Worm (Caenorhabditis elegans): ENCODE data around the gene Y43F8B.28.
A peak's percentile ranks its signal among the peaks of the same experiment; 100 is the strongest.

Gene Y43F8B.28

ce11 chrV:19519511-19519934 is 34.4 kb downstream of the Y43F8B.28 start:
- TF ChIP-seq mes-2 (tag; optimal IDR thresholded peaks at IDR 0.05; ENCODE audit: poor library complexity, severe bottlenecking) = peak; percentile 17
- TF ChIP-seq set-16 (GFP tag; IDR thresholded peaks at IDR 0.05) = no peak
- no peak for TF ChIP-seq nhr-76 (tag; optimal IDR thresholded peaks at IDR 0.05)
- TF ChIP-seq ceh-62 (tag; optimal IDR thresholded peaks at IDR 0.05) = no peak
- TF ChIP-seq F49E8.2 (tag; optimal IDR thresholded peaks at IDR 0.05; ENCODE audit: borderline replicate concordance) = no peak
- TF ChIP-seq madf-5 (GFP tag; IDR thresholded peaks at IDR 0.05) = no peak
- peak in 1 of 2 experiments; percentile 72 for TF ChIP-seq lsy-2 (tag; optimal IDR thresholded peaks at IDR 0.05)
- TF ChIP-seq fos-1 (tag; optimal IDR thresholded peaks at IDR 0.05) = no peak
- TF ChIP-seq ces-1 (GFP tag; optimal IDR thresholded peaks at IDR 0.05) = no peak
- peak; percentile 86 for TF ChIP-seq php-3 (GFP tag; IDR thresholded peaks at IDR 0.05)
- peak; percentile 62; the same call in 1 of the 2 replicates for TF ChIP-seq ZK337.2 (GFP tag; IDR thresholded peaks at IDR 0.05)
- TF ChIP-seq snpc-4 (tag; optimal IDR thresholded peaks at IDR 0.05) = no peak
- peak; percentile 45 for TF ChIP-seq nhr-102 (tag; optimal IDR thresholded peaks at IDR 0.05)
- TF ChIP-seq dmd-8 (GFP tag; IDR thresholded peaks at IDR 0.05) = peak; percentile 60; the same call in 1 of the 2 replicates
- peak; percentile 39; the same call in 1 of the 2 replicates for TF ChIP-seq saeg-2 (GFP tag; IDR thresholded peaks at IDR 0.05)
- TF ChIP-seq zag-1 (tag; optimal IDR thresholded peaks at IDR 0.05) = no peak
- peak; percentile 40 for TF ChIP-seq spr-1 (tag; optimal IDR thresholded peaks at IDR 0.05)
- TF ChIP-seq zfp-3 (GFP tag; conservative IDR thresholded peaks at IDR 0.05) = peak; percentile 81; the same call in 1 of the 2 replicates
- peak; percentile 14 for TF ChIP-seq mxl-3 (GFP tag; optimal IDR thresholded peaks at IDR 0.05)
- 0 out of 2 replicates have a peak, but pooled peaks have one; percentile 37 for TF ChIP-seq lim-7 (GFP tag; IDR thresholded peaks at IDR 0.05)
- TF ChIP-seq hlh-30 (tag; optimal IDR thresholded peaks at IDR 0.05; ENCODE audit: insufficient read depth) = no peak
- peak; percentile 37; the same call in 1 of the 2 replicates for TF ChIP-seq tra-1 (GFP tag; IDR thresholded peaks at IDR 0.05)
- TF ChIP-seq unc-39 (tag; optimal IDR thresholded peaks at IDR 0.05) = no peak
- TF ChIP-seq dve-1 (tag; optimal IDR thresholded peaks at IDR 0.05; ENCODE audit: insufficient read depth) = no peak
- TF ChIP-seq Y5F2A.4 (GFP tag; optimal IDR thresholded peaks at IDR 0.05) = peak; percentile 66
- no peak for TF ChIP-seq daf-16 (GFP tag; optimal IDR thresholded peaks at IDR 0.05)
- no peak for TF ChIP-seq daf-16 (tag; optimal IDR thresholded peaks at IDR 0.05)
- peak; percentile 4 for TF ChIP-seq nhr-28 (tag; optimal IDR thresholded peaks at IDR 0.05)
- TF ChIP-seq rbr-2 (tag; optimal IDR thresholded peaks at IDR 0.05) = peak; percentile 8
- 0 out of 2 replicates have a peak, but pooled peaks have one; percentile 12 for TF ChIP-seq nhr-42 (GFP tag; IDR thresholded peaks at IDR 0.05)
- peak; percentile 71; the same call in 1 of the 2 replicates for TF ChIP-seq mxl-2 (GFP tag; conservative IDR thresholded peaks at IDR 0.05)
- TF ChIP-seq tag-97 (GFP tag; IDR thresholded peaks at IDR 0.05) = no peak
- 0 out of 2 replicates have a peak, but pooled peaks have one; percentile 29 for TF ChIP-seq dmd-6 (GFP tag; IDR thresholded peaks at IDR 0.05)
- TF ChIP-seq ztf-11 (tag; optimal IDR thresholded peaks at IDR 0.05) = no peak
- TF ChIP-seq snpc-1.2 (GFP tag; IDR thresholded peaks at IDR 0.05) = peak; percentile 77; the same call in 1 of the 2 replicates
- no peak for TF ChIP-seq dpl-1 (GFP tag; optimal IDR thresholded peaks at IDR 0.05)
- peak; percentile 63 for TF ChIP-seq lin-38 (GFP tag; IDR thresholded peaks at IDR 0.05)
- peak; percentile 73 for TF ChIP-seq ceh-20 (GFP tag; IDR thresholded peaks at IDR 0.05)
- TF ChIP-seq dmd-9 (GFP tag; IDR thresholded peaks at IDR 0.05) = no peak
- peak; percentile 29 for TF ChIP-seq duxl-1 (tag; optimal IDR thresholded peaks at IDR 0.05; ENCODE audit: poor library complexity)
- no peak for TF ChIP-seq F10B5.3 (tag; optimal IDR thresholded peaks at IDR 0.05)
- TF ChIP-seq zip-11 (GFP tag; IDR thresholded peaks at IDR 0.05) = no peak
- peak; percentile 82 for TF ChIP-seq aha-1 (tag)
- TF ChIP-seq aly-2 (tag; optimal IDR thresholded peaks at IDR 0.05) = no peak
- no peak for TF ChIP-seq ceh-28 (tag; optimal IDR thresholded peaks at IDR 0.05)
- TF ChIP-seq hlh-11 (tag; optimal IDR thresholded peaks at IDR 0.05) = peak; percentile 31
- TF ChIP-seq lin-29 (GFP tag; IDR thresholded peaks at IDR 0.05) = 0 out of 2 replicates have a peak, but pooled peaks have one; percentile 8
- peak; percentile 96 for TF ChIP-seq T26A8.4 (GFP tag; IDR thresholded peaks at IDR 0.05)
- TF ChIP-seq nhr-237 (tag; optimal IDR thresholded peaks at IDR 0.05) = no peak
- peak; percentile 82 for TF ChIP-seq D1046.2 (GFP tag; IDR thresholded peaks at IDR 0.05)
- TF ChIP-seq vab-7 (GFP tag; IDR thresholded peaks at IDR 0.05) = peak; percentile 72

All from whole organism, L4 larva.